Worm (Caenorhabditis elegans) whole organism, young adult: ENCODE measurements around the gene C28D4.7.

Experiments
- C17E4.6 ChIP-seq: fragments of 200-800 bp; sonication (Bioruptor generic); IDR thresholded peaks from 2 replicates; pipeline ENCODE4 v1.3.6; 2022; ENCODE audit warnings: missing genetic modification reagents, missing genetic modification characterization, missing compliant biosample characterization
- T26A5.8 ChIP-seq: sonication (generic microtip); optimal IDR thresholded peaks from 2 replicates; lab custom pipeline; 2016; ENCODE audit warnings: missing genetic modification characterization, missing compliant biosample characterization
- Y56A3A.18 ChIP-seq: fragments of 200-800 bp; sonication (Bioruptor generic); IDR thresholded peaks from 2 replicates; pipeline ENCODE4 v1.3.6; 2022; ENCODE audit warnings: missing genetic modification reagents, missing genetic modification characterization, missing compliant biosample characterization
- aptf-3 ChIP-seq: fragments of 200-800 bp; sonication (Bioruptor generic); IDR thresholded peaks from 2 replicates; pipeline ENCODE4 v1.3.6; 2022; ENCODE audit warnings: missing genetic modification characterization, missing compliant biosample characterization
- dpl-1 ChIP-seq: fragments of 150-350 bp; optimal IDR thresholded peaks from 2 replicates; lab custom pipeline; 2014; ENCODE audit warnings: missing biosample characterization, missing genetic modification reagents, missing genetic modification characterization
- pha-4 ChIP-seq: fragments of 150-350 bp; sonication (generic microtip); optimal IDR thresholded peaks from 2 replicates; lab custom pipeline; 2014; ENCODE audit warnings: missing biosample characterization, missing genetic modification reagents, missing genetic modification characterization
- sea-2 ChIP-seq: fragments of 200-800 bp; sonication (Bioruptor generic); IDR thresholded peaks from 2 replicates; pipeline ENCODE4 v1.3.6; 2022; ENCODE audit warnings: missing genetic modification characterization, missing compliant biosample characterization
- snpc-4 ChIP-seq, 5 experiments: fragments of 150-350 bp in 1 of 5; sonication (generic microtip) in 4 of 5; optimal IDR thresholded peaks; 2 replicates each; lab custom pipeline; 2014 to 2018; ENCODE audit warnings: missing genetic modification characterization in 5 of 5, missing biosample characterization in 3 of 5, antibody characterized with exemption in 2 of 5, mild to moderate bottlenecking in 2 of 5, missing compliant biosample characterization in 2 of 5, missing genotype in 2 of 5, moderate library complexity in 2 of 5, missing genetic modification reagents in 1 of 5
- unc-62 ChIP-seq: fragments of 150-350 bp; optimal IDR thresholded peaks from 2 replicates; lab custom pipeline; 2014; ENCODE audit warnings: missing biosample characterization, missing genetic modification reagents, missing genetic modification characterization
- ztf-28 ChIP-seq: fragments of 200-800 bp; sonication (Bioruptor generic); IDR thresholded peaks from 2 replicates; pipeline ENCODE4 v1.3.6; 2022; ENCODE audit warnings: missing genetic modification reagents, missing genetic modification characterization, missing compliant biosample characterization

- TF ChIP-seq T26A5.8 (no peak), unc-62 (GFP tag; lab: Kevin White, UChicago) (no peak), pha-4 (tag; lab: Kevin White, UChicago) (no peak), snpc-4 (GFP tag; optimal IDR thresholded peaks at IDR 0.05; lab: Kevin White, UChicago) (no peak), snpc-4 (tag; optimal IDR thresholded peaks at IDR 0.05; lab: Kevin White, UChicago) (no peak), ztf-28 (no peak), aptf-3 (GFP tag; lab: Robert Waterston, UW) (no peak), sea-2 (no peak), Y56A3A.18 (GFP tag; lab: Robert Waterston, UW) (no peak), dpl-1 (GFP tag; lab: Kevin White, UChicago) (no peak), C17E4.6 (GFP tag; lab: Robert Waterston, UW) (no peak)
Observed at ce11 chrIV:9714264-9714663, 28.7 kb downstream of the C28D4.7 start.
